Worm (Caenorhabditis elegans) whole organism, L1 larva: ENCODE results near the gene trul-1.

Experiments
- C04F5.9 ChIP-seq: sonication (generic microtip); optimal IDR thresholded peaks from 2 replicates; lab custom pipeline; 2016; ENCODE audit warnings: missing genetic modification characterization, missing compliant biosample characterization
- C34B4.2 ChIP-seq: sonication (generic microtip); optimal IDR thresholded peaks from 2 replicates; lab custom pipeline; 2017; ENCODE audit warnings: mild to moderate bottlenecking, missing genetic modification characterization, missing compliant biosample characterization
- F16B12.6 ChIP-seq: fragments of 150-350 bp; optimal IDR thresholded peaks from 2 replicates; lab custom pipeline; 2014; ENCODE audit warnings: missing biosample characterization, missing genetic modification characterization
- aly-2 ChIP-seq: fragments of 150-350 bp; optimal IDR thresholded peaks from 2 replicates; lab custom pipeline; 2014; ENCODE audit warnings: missing biosample characterization, missing genetic modification characterization
- ceh-63 ChIP-seq: fragments of 200-800 bp; sonication (Bioruptor generic); optimal IDR thresholded peaks from 2 replicates; lab custom pipeline; 2018; ENCODE audit warnings: mild to moderate bottlenecking, missing genetic modification characterization, missing compliant biosample characterization
- ceh-8 ChIP-seq: fragments of 200-800 bp; sonication (Bioruptor generic); optimal IDR thresholded peaks from 2 replicates; lab custom pipeline; 2018; ENCODE audit warnings: mild to moderate bottlenecking, missing genetic modification characterization, moderate library complexity, missing compliant biosample characterization
- ets-5 ChIP-seq: fragments of 200-800 bp; sonication (Bioruptor generic); IDR thresholded peaks from 2 replicates; pipeline ENCODE4 v1.3.6; 2022; ENCODE audit warnings: missing genetic modification characterization, missing compliant biosample characterization
- fkh-10 ChIP-seq: sonication (generic microtip); optimal IDR thresholded peaks from 2 replicates; lab custom pipeline; 2017; ENCODE audit warnings: missing biosample characterization, missing genetic modification reagents, missing genetic modification characterization
- fkh-4 ChIP-seq: sonication (generic microtip); optimal IDR thresholded peaks from 2 replicates; lab custom pipeline; 2016; ENCODE audit warnings: missing compliant biosample characterization, missing genetic modification characterization, borderline replicate concordance
- fos-1 ChIP-seq: fragments of 150-350 bp; optimal IDR thresholded peaks from 2 replicates; lab custom pipeline; 2014; ENCODE audit warnings: missing biosample characterization, missing genetic modification characterization
- grh-1 ChIP-seq: fragments of 200-800 bp; sonication (Bioruptor generic); IDR thresholded peaks from 2 replicates; pipeline ENCODE4 v1.3.6; 2022; ENCODE audit warnings: missing genetic modification reagents, missing genetic modification characterization, missing compliant biosample characterization
- hlh-4 ChIP-seq: sonication (generic microtip); optimal IDR thresholded peaks from 2 replicates; lab custom pipeline; 2016; ENCODE audit warnings: mild to moderate bottlenecking, missing genetic modification characterization, missing compliant biosample characterization
- irx-1 ChIP-seq: sonication (generic microtip); optimal IDR thresholded peaks from 2 replicates; lab custom pipeline; 2016; ENCODE audit warnings: missing genetic modification characterization, missing compliant biosample characterization
- lin-13 ChIP-seq: fragments of 150-350 bp; optimal IDR thresholded peaks from 2 replicates; lab custom pipeline; 2014; ENCODE audit warnings: missing biosample characterization, missing genetic modification reagents, missing genetic modification characterization
- lin-14 ChIP-seq: fragments of 200-800 bp; sonication (Bioruptor generic); optimal IDR thresholded peaks from 2 replicates; lab custom pipeline; 2018; ENCODE audit warnings: mild to moderate bottlenecking, missing genetic modification characterization, moderate library complexity, missing compliant biosample characterization
- lin-15B ChIP-seq: fragments of 150-350 bp; sonication (generic microtip); optimal IDR thresholded peaks from 3 replicates; lab custom pipeline; 2014; ENCODE audit warnings: missing biosample characterization, missing genetic modification characterization
- lin-39 ChIP-seq: fragments of 150-350 bp; optimal IDR thresholded peaks from 2 replicates; lab custom pipeline; 2014; ENCODE audit warnings: missing biosample characterization, missing genetic modification reagents, missing genetic modification characterization
- lir-3 ChIP-seq: sonication (generic microtip); optimal IDR thresholded peaks from 2 replicates; lab custom pipeline; 2016; ENCODE audit warnings: mild to moderate bottlenecking, missing genetic modification characterization, moderate library complexity, missing compliant biosample characterization; ENCODE audit not compliant: poor library complexity
- lsy-2 ChIP-seq, 2 experiments: fragments of 150-350 bp; optimal IDR thresholded peaks; 2 replicates each; lab custom pipeline; 2014; ENCODE audit warnings: missing biosample characterization in 2 of 2, missing genetic modification characterization in 2 of 2
- mab-9 ChIP-seq: fragments of 200-800 bp; sonication (Bioruptor generic); IDR thresholded peaks from 2 replicates; pipeline ENCODE4 v1.3.6; 2022; ENCODE audit warnings: missing genetic modification reagents, missing genetic modification characterization, missing compliant biosample characterization
- mdl-1 ChIP-seq, 2 experiments: fragments of 150-350 bp; optimal IDR thresholded peaks; 2 replicates each; lab custom pipeline; 2014 to 2017; ENCODE audit warnings: missing biosample characterization in 2 of 2, missing genetic modification characterization in 2 of 2, inconsistent platforms in 1 of 2
- mep-1 ChIP-seq: fragments of 150-350 bp; optimal IDR thresholded peaks from 2 replicates; lab custom pipeline; 2014; ENCODE audit warnings: missing biosample characterization, missing genetic modification characterization
- nhr-12 ChIP-seq: sonication (generic microtip); optimal IDR thresholded peaks from 2 replicates; lab custom pipeline; 2017; ENCODE audit warnings: missing biosample characterization, missing genetic modification characterization
- nhr-28 ChIP-seq: fragments of 150-350 bp; optimal IDR thresholded peaks from 2 replicates; lab custom pipeline; 2014; ENCODE audit warnings: missing biosample characterization, missing genetic modification characterization
- nhr-47 ChIP-seq: sonication (generic microtip); optimal IDR thresholded peaks from 2 replicates; lab custom pipeline; 2016; ENCODE audit warnings: mild to moderate bottlenecking, missing genetic modification characterization, moderate library complexity, missing compliant biosample characterization
- nhr-85 ChIP-seq: sonication (generic microtip); peaks from one replicate; lab custom pipeline; 2016; ENCODE audit warnings: missing genetic modification characterization, inconsistent platforms, missing compliant biosample characterization
- pag-3 ChIP-seq: sonication (generic microtip); optimal IDR thresholded peaks from 2 replicates; lab custom pipeline; 2017; ENCODE audit warnings: missing genetic modification characterization, mild to moderate bottlenecking, missing compliant biosample characterization, antibody characterized with exemption, borderline replicate concordance; ENCODE audit not compliant: insufficient read depth
- pqm-1 ChIP-seq: sonication (generic microtip); optimal IDR thresholded peaks from 3 replicates; lab custom pipeline; 2017; ENCODE audit warnings: missing biosample characterization, missing genetic modification characterization
- rnt-1 ChIP-seq: sonication (generic microtip); optimal IDR thresholded peaks from 2 replicates; lab custom pipeline; 2016; ENCODE audit warnings: mild to moderate bottlenecking, missing genetic modification characterization, moderate library complexity, missing compliant biosample characterization
- skn-1 ChIP-seq: fragments of 150-350 bp; optimal IDR thresholded peaks from 2 replicates; lab custom pipeline; 2014; ENCODE audit warnings: missing biosample characterization, missing genetic modification characterization
- snpc-4 ChIP-seq: fragments of 150-350 bp; optimal IDR thresholded peaks from 2 replicates; lab custom pipeline; 2014; ENCODE audit warnings: missing biosample characterization, missing genetic modification characterization
- snu-23 ChIP-seq: sonication (generic microtip); optimal IDR thresholded peaks from 2 replicates; lab custom pipeline; 2016; ENCODE audit warnings: missing genetic modification characterization, missing compliant biosample characterization
- sox-4 ChIP-seq: sonication (generic microtip); optimal IDR thresholded peaks from 2 replicates; lab custom pipeline; 2016; ENCODE audit warnings: missing genetic modification characterization, missing compliant biosample characterization
- sup-37 ChIP-seq: fragments of 200-800 bp; sonication (Bioruptor generic); optimal IDR thresholded peaks from 2 replicates; lab custom pipeline; 2018; ENCODE audit warnings: mild to moderate bottlenecking, missing genetic modification characterization, missing compliant biosample characterization
- tbx-2 ChIP-seq: sonication (generic microtip); optimal IDR thresholded peaks from 2 replicates; lab custom pipeline; 2016; ENCODE audit warnings: missing genetic modification characterization, missing compliant biosample characterization
- unc-130 ChIP-seq: fragments of 150-350 bp; optimal IDR thresholded peaks from 2 replicates; lab custom pipeline; 2017; ENCODE audit warnings: missing biosample characterization, missing genetic modification characterization, inconsistent platforms
- unc-30 ChIP-seq: sonication (generic microtip); optimal IDR thresholded peaks from 2 replicates; lab custom pipeline; 2017; ENCODE audit warnings: missing biosample characterization, missing genetic modification characterization
- unc-62 ChIP-seq: fragments of 150-350 bp; optimal IDR thresholded peaks from 2 replicates; lab custom pipeline; 2014; ENCODE audit warnings: missing biosample characterization, missing genetic modification reagents, missing genetic modification characterization
- unc-86 ChIP-seq: sonication (generic microtip); optimal IDR thresholded peaks from 2 replicates; lab custom pipeline; 2016; ENCODE audit warnings: missing genetic modification characterization, missing compliant biosample characterization
- unc-98 ChIP-seq: fragments of 200-800 bp; sonication (Bioruptor generic); IDR thresholded peaks from 2 replicates; pipeline ENCODE4 v1.3.6; 2022; ENCODE audit warnings: missing genetic modification characterization, missing compliant biosample characterization
- vab-15 ChIP-seq: sonication (generic microtip); optimal IDR thresholded peaks from 2 replicates; lab custom pipeline; 2017; ENCODE audit warnings: missing genotype, mild to moderate bottlenecking, missing genetic modification characterization, missing compliant biosample characterization

The trul-1 gene

ce11 chrII:299684-300083 lies 17.3 kb upstream of the trul-1 start, which contains the start of gene K01A2.6:
Gene K01A2.6, plus strand, starts transcription at chrII:299984.
- TF ChIP-seq aly-2 (no peak), lin-13 (GFP tag; lab: Kevin White, UChicago) (no peak), lir-3 (no peak), unc-30 (tag; lab: Kevin White, UChicago) (no peak), snu-23 (GFP tag; lab: Kevin White, UChicago) (no peak), nhr-47 (no peak), nhr-85 (tag; lab: Kevin White, UChicago) (no peak), nhr-28 (no peak), F16B12.6 (tag; lab: Kevin White, UChicago) (no peak), lsy-2 (tag; optimal IDR thresholded peaks at IDR 0.05; lab: Kevin White, UChicago) (no peak), sox-4 (tag; lab: Kevin White, UChicago) (no peak), ceh-8 (GFP tag; lab: Kevin White, UChicago) (no peak), mep-1 (tag; lab: Kevin White, UChicago) (no peak), rnt-1 (tag; lab: Kevin White, UChicago) (no peak), hlh-4 (tag; lab: Kevin White, UChicago) (no peak)

ce11 chrII:296911-297440 lies 14.6 kb upstream of the trul-1 start, which contains the start of the genes clec-117 and B0432.1:
Gene clec-117, minus strand, starts transcription at chrII:297011.
Gene B0432.1, plus strand, starts transcription at chrII:297390.
- TF ChIP-seq C04F5.9 (no peak), lin-39 (tag; lab: Kevin White, UChicago) (no peak), fkh-4 (no peak), snu-23 (GFP tag; lab: Kevin White, UChicago) (no peak), ets-5 (no peak), lin-15B (tag; lab: Kevin White, UChicago) (no peak), vab-15 (tag; lab: Kevin White, UChicago) (no peak), hlh-4 (tag; lab: Kevin White, UChicago) (no peak), grh-1 (GFP tag; lab: Robert Waterston, UW) (no peak), aly-2 (no peak), skn-1 (tag; lab: Kevin White, UChicago) (no peak), unc-62 (no peak), unc-86 (tag; lab: Kevin White, UChicago) (no peak), fkh-10 (GFP tag; lab: Kevin White, UChicago) (no peak), pag-3 (tag; lab: Kevin White, UChicago) (no peak), irx-1 (no peak), tbx-2 (tag; lab: Kevin White, UChicago) (no peak), C34B4.2 (tag; lab: Kevin White, UChicago) (no peak)

DNA sequence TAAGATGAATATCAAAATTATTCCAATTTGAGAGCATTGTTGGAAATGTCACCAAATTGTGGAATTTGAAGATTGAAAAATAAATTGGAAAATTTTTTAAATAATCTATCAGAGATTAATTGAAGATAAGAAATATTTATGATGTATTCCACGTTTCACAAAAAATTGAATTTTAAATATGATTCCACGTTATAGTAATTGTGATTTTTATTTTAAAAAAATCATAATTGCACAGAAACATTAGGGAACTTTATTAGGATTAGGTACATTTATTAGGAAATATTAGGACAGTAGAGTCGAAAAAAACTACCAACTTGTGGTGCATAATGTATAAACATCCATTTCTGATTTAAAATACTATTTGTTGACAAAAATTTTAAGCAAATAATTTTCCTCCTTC lies 12.2 kb upstream of the trul-1 start, which contains the start of gene B0432.11:
Gene B0432.11, minus strand, starts transcription at position 101 of the 400 bp plus-strand sequence.
- TF ChIP-seq unc-130 (tag; lab: Kevin White, UChicago) = no peak
- no peak for TF ChIP-seq lin-39 (tag; lab: Kevin White, UChicago)
- TF ChIP-seq snpc-4 (tag; lab: Kevin White, UChicago) = no peak
- TF ChIP-seq nhr-12 (tag; lab: Kevin White, UChicago) = no peak
- TF ChIP-seq mdl-1 (tag; optimal IDR thresholded peaks at IDR 0.05; lab: Kevin White, UChicago) = no peak
- no peak for TF ChIP-seq fkh-10 (GFP tag; lab: Kevin White, UChicago)
- TF ChIP-seq sox-4 (tag; lab: Kevin White, UChicago) = no peak
- TF ChIP-seq C04F5.9 = no peak
- no peak for TF ChIP-seq fos-1 (tag; lab: Kevin White, UChicago)
- TF ChIP-seq sup-37 (GFP tag; lab: Kevin White, UChicago) = no peak
- no peak for TF ChIP-seq lin-14 (GFP tag; lab: Kevin White, UChicago)
- no peak for TF ChIP-seq pqm-1 (tag; lab: Kevin White, UChicago)
- no peak for TF ChIP-seq mab-9 (GFP tag; lab: Robert Waterston, UW)
- TF ChIP-seq ceh-63 (GFP tag; lab: Kevin White, UChicago) = no peak
- no peak for TF ChIP-seq unc-98 (GFP tag; lab: Robert Waterston, UW)
- no peak for TF ChIP-seq lir-3
- TF ChIP-seq, all 84 proteins: peak for 0
